Fruit fly (Drosophila melanogaster) whole organism, embryonic: ENCODE results near the gene simj.

Experiments used
- Asciz ChIP-seq: fragments of 200-800 bp; sonication (Bioruptor generic); optimal IDR thresholded peaks from 2 replicates; lab custom pipeline; 2017; ENCODE audit warnings: missing biosample characterization, mild to moderate bottlenecking, missing genetic modification characterization, missing genetic modification reagents
- CG10209 ChIP-seq: fragments of 200-800 bp; sonication (Bioruptor generic); optimal IDR thresholded peaks from 3 replicates; lab custom pipeline; 2017; ENCODE audit warnings: missing biosample characterization, mild to moderate bottlenecking, missing genetic modification characterization, missing genetic modification reagents
- CG12219 ChIP-seq: fragments of 200-800 bp; sonication (Bioruptor generic); optimal IDR thresholded peaks from 3 replicates; lab custom pipeline; 2018; ENCODE audit warnings: missing biosample characterization, mild to moderate bottlenecking, missing genetic modification characterization
- CG14014 ChIP-seq: fragments of 200-800 bp; sonication (Bioruptor generic); IDR thresholded peaks from 2 replicates; pipeline ENCODE4 v1.3.6; 2022; ENCODE audit warnings: missing biosample characterization, missing genetic modification characterization
- CG15073 ChIP-seq: fragments of 200-800 bp; sonication (Bioruptor generic); optimal IDR thresholded peaks from 2 replicates; lab custom pipeline; 2016; ENCODE audit warnings: missing biosample characterization, missing genetic modification characterization
- CG1529 ChIP-seq: fragments of 200-800 bp; sonication (Bioruptor generic); optimal IDR thresholded peaks from 3 replicates; lab custom pipeline; 2018; ENCODE audit warnings: missing biosample characterization, missing genetic modification characterization
- CG15514 ChIP-seq: fragments of 200-800 bp; sonication (Bioruptor generic); optimal IDR thresholded peaks from 3 replicates; lab custom pipeline; 2017; ENCODE audit warnings: missing biosample characterization, missing genetic modification characterization, mild to moderate bottlenecking, moderate library complexity, missing genetic modification reagents
- CG15601 ChIP-seq: fragments of 200-800 bp; sonication (Bioruptor generic); optimal IDR thresholded peaks from 3 replicates; lab custom pipeline; 2019; ENCODE audit warnings: missing biosample characterization, mild to moderate bottlenecking, missing genetic modification characterization, moderate library complexity
- CG18476 ChIP-seq: fragments of 200-800 bp; sonication (Bioruptor generic); optimal IDR thresholded peaks from 2 replicates; lab custom pipeline; 2016; ENCODE audit warnings: missing biosample characterization, mild to moderate bottlenecking, missing genetic modification characterization
- CG2129 ChIP-seq: fragments of 200-800 bp; sonication (Bioruptor generic); IDR thresholded peaks from 2 replicates; pipeline ENCODE4 v1.3.6; 2022; ENCODE audit warnings: missing biosample characterization, missing genetic modification characterization; ENCODE audit not compliant: partially characterized antibody
- CG2202 ChIP-seq: fragments of 200-800 bp; sonication (Bioruptor generic); optimal IDR thresholded peaks from 2 replicates; lab custom pipeline; 2018; ENCODE audit warnings: missing biosample characterization, mild to moderate bottlenecking, missing genetic modification characterization
- CG34376 ChIP-seq: fragments of 200-800 bp; sonication (Bioruptor generic); optimal IDR thresholded peaks from 2 replicates; lab custom pipeline; 2018; ENCODE audit warnings: missing biosample characterization, mild to moderate bottlenecking, missing genetic modification characterization
- CG42726 ChIP-seq: fragments of 200-800 bp; sonication (Bioruptor generic); IDR thresholded peaks from 2 replicates; pipeline ENCODE4 v1.3.6; 2022; ENCODE audit warnings: missing biosample characterization, missing genetic modification characterization; ENCODE audit not compliant: partially characterized antibody
- CG4404 ChIP-seq: fragments of 200-800 bp; sonication (Bioruptor generic); IDR thresholded peaks from 2 replicates; pipeline ENCODE4 v1.3.6; 2022; ENCODE audit warnings: missing biosample characterization, missing genetic modification characterization
- CG6254 ChIP-seq: fragments of 200-800 bp; sonication (Bioruptor generic); optimal IDR thresholded peaks from 3 replicates; lab custom pipeline; 2017; ENCODE audit warnings: mild to moderate bottlenecking, missing biosample characterization, missing genetic modification reagents, missing genetic modification characterization
- CG6791 ChIP-seq: fragments of 200-800 bp; sonication (Bioruptor generic); IDR thresholded peaks from 3 replicates; pipeline ENCODE4 v1.3.6; 2022; ENCODE audit warnings: missing biosample characterization, missing genetic modification characterization; ENCODE audit not compliant: partially characterized antibody
- CG7357 ChIP-seq: fragments of 200-800 bp; sonication (Bioruptor generic); IDR thresholded peaks from 3 replicates; pipeline ENCODE4 v1.3.6; 2022; ENCODE audit warnings: missing biosample characterization, missing genetic modification characterization
- CG8924 ChIP-seq: fragments of 200-800 bp; optimal IDR thresholded peaks from 3 replicates; lab custom pipeline; 2019; ENCODE audit warnings: missing biosample characterization, mild to moderate bottlenecking, missing genetic modification characterization, moderate library complexity
- CG9609 ChIP-seq: fragments of 200-800 bp; sonication (Bioruptor generic); optimal IDR thresholded peaks from 3 replicates; lab custom pipeline; 2016; ENCODE audit warnings: missing biosample characterization, missing genetic modification characterization
- CG9797 ChIP-seq: fragments of 200-800 bp; sonication (Bioruptor generic); optimal IDR thresholded peaks from 3 replicates; lab custom pipeline; 2018; ENCODE audit warnings: missing biosample characterization, mild to moderate bottlenecking, missing genetic modification characterization
- Dad ChIP-seq: fragments of 200-800 bp; sonication (Bioruptor generic); optimal IDR thresholded peaks from 3 replicates; lab custom pipeline; 2016; ENCODE audit warnings: missing biosample characterization, missing genetic modification characterization
- ERR ChIP-seq: fragments of 200-800 bp; sonication (Bioruptor generic); optimal IDR thresholded peaks from 2 replicates; lab custom pipeline; 2016; ENCODE audit warnings: missing biosample characterization, missing genetic modification characterization
- H2.0 ChIP-seq: fragments of 200-800 bp; sonication (Bioruptor generic); IDR thresholded peaks from 2 replicates; pipeline ENCODE4 v1.3.6; 2022; ENCODE audit warnings: missing biosample characterization, missing genetic modification characterization
- Hey ChIP-seq: fragments of 200-800 bp; sonication (Bioruptor generic); optimal IDR thresholded peaks from 3 replicates; lab custom pipeline; 2018; ENCODE audit warnings: missing biosample characterization, mild to moderate bottlenecking, missing genetic modification characterization
- Hmr ChIP-seq: fragments of 200-800 bp; sonication (Bioruptor generic); optimal IDR thresholded peaks from 3 replicates; lab custom pipeline; 2017; ENCODE audit warnings: mild to moderate bottlenecking, missing biosample characterization, missing genetic modification reagents, missing genetic modification characterization
- Med ChIP-seq: fragments of 200-800 bp; sonication (Bioruptor generic); peaks from one replicate; lab custom pipeline; 2016; ENCODE audit warnings: missing biosample characterization, missing genetic modification characterization, mild to moderate bottlenecking, inconsistent platforms, moderate library complexity
- Meics ChIP-seq: fragments of 200-800 bp; sonication (Bioruptor generic); optimal IDR thresholded peaks from 2 replicates; lab custom pipeline; 2017; ENCODE audit warnings: missing biosample characterization, mild to moderate bottlenecking, missing genetic modification characterization
- NC2β ChIP-seq: fragments of 200-800 bp; sonication (Bioruptor generic); optimal IDR thresholded peaks from 2 replicates; lab custom pipeline; 2016; ENCODE audit warnings: missing biosample characterization, missing genetic modification characterization
- NFAT ChIP-seq: fragments of 200-800 bp; sonication (Bioruptor generic); IDR thresholded peaks from 2 replicates; pipeline ENCODE4 v1.3.6; 2022; ENCODE audit warnings: missing biosample characterization, missing genetic modification characterization
- ase ChIP-seq: fragments of 200-800 bp; sonication (Bioruptor generic); IDR thresholded peaks from 3 replicates; pipeline ENCODE4 v1.3.6; 2022; ENCODE audit warnings: missing biosample characterization, missing genetic modification characterization
- bsh ChIP-seq, 2 experiments: fragments of 200-800 bp; sonication (Bioruptor generic); optimal IDR thresholded peaks; 2 replicates each; lab custom pipeline; 2017 to 2018; ENCODE audit warnings: mild to moderate bottlenecking in 2 of 2, missing biosample characterization in 2 of 2, missing genetic modification characterization in 2 of 2, moderate library complexity in 1 of 2
- cato ChIP-seq: fragments of 200-800 bp; sonication (Bioruptor generic); optimal IDR thresholded peaks from 2 replicates; lab custom pipeline; 2016; ENCODE audit warnings: missing biosample characterization, missing genetic modification characterization, borderline replicate concordance
- chinmo ChIP-seq: fragments of 200-800 bp; sonication (Bioruptor generic); IDR thresholded peaks from 4 replicates; pipeline ENCODE4 v1.3.6; 2022; ENCODE audit warnings: missing biosample characterization, missing genetic modification characterization; ENCODE audit not compliant: partially characterized antibody
- ci ChIP-seq: fragments of 200-800 bp; sonication (Bioruptor generic); IDR thresholded peaks from 3 replicates; pipeline ENCODE4 v1.3.6; 2022; ENCODE audit warnings: missing biosample characterization, missing genetic modification characterization
- emc ChIP-seq: fragments of 200-800 bp; sonication (Bioruptor generic); optimal IDR thresholded peaks from 2 replicates; lab custom pipeline; 2016; ENCODE audit warnings: missing biosample characterization, missing genetic modification characterization
- esg ChIP-seq: fragments of 200-800 bp; sonication (Bioruptor generic); conservative IDR thresholded peaks from 2 replicates; pipeline ENCODE4 v1.3.6; 2022; ENCODE audit warnings: missing biosample characterization, missing genetic modification characterization
- exex ChIP-seq: fragments of 200-800 bp; sonication (Bioruptor generic); optimal IDR thresholded peaks from 4 replicates; lab custom pipeline; 2018; ENCODE audit warnings: missing biosample characterization, mild to moderate bottlenecking, missing genetic modification characterization, moderate library complexity
- inv ChIP-seq: fragments of 200-800 bp; sonication (Bioruptor generic); IDR thresholded peaks from 2 replicates; pipeline ENCODE4 v1.3.6; 2022; ENCODE audit warnings: missing biosample characterization, missing genetic modification characterization; ENCODE audit not compliant: partially characterized antibody
- jing ChIP-seq: fragments of 200-800 bp; sonication (Bioruptor generic); optimal IDR thresholded peaks from 2 replicates; lab custom pipeline; 2018; ENCODE audit warnings: missing biosample characterization, mild to moderate bottlenecking, missing genetic modification characterization
- mld ChIP-seq: fragments of 200-800 bp; sonication (Bioruptor generic); IDR thresholded peaks from 3 replicates; pipeline ENCODE4 v1.3.6; 2022; ENCODE audit warnings: missing biosample characterization, missing genetic modification characterization; ENCODE audit not compliant: partially characterized antibody
- odd ChIP-seq: fragments of 200-800 bp; sonication (Bioruptor generic); optimal IDR thresholded peaks from 2 replicates; lab custom pipeline; 2017; ENCODE audit warnings: missing biosample characterization, mild to moderate bottlenecking, missing genetic modification characterization
- pfk ChIP-seq: fragments of 200-800 bp; sonication (Bioruptor generic); optimal IDR thresholded peaks from 2 replicates; lab custom pipeline; 2018; ENCODE audit warnings: missing biosample characterization, mild to moderate bottlenecking, missing genetic modification characterization, moderate library complexity
- ranshi ChIP-seq: fragments of 200-800 bp; sonication (Bioruptor generic); IDR thresholded peaks from 2 replicates; pipeline ENCODE4 v1.3.6; 2022; ENCODE audit warnings: missing biosample characterization, missing genetic modification characterization
- repo ChIP-seq: fragments of 200-800 bp; sonication (Bioruptor generic); optimal IDR thresholded peaks from 2 replicates; lab custom pipeline; 2016; ENCODE audit warnings: missing biosample characterization, missing genetic modification characterization
- row ChIP-seq: fragments of 200-800 bp; sonication (Bioruptor generic); IDR thresholded peaks from 3 replicates; pipeline ENCODE4 v1.3.6; 2022; ENCODE audit warnings: missing biosample characterization, missing genetic modification characterization
- tx ChIP-seq: fragments of 200-800 bp; sonication (Bioruptor generic); optimal IDR thresholded peaks from 2 replicates; lab custom pipeline; 2016; ENCODE audit warnings: missing biosample characterization, missing genetic modification characterization
- unpg ChIP-seq: fragments of 200-800 bp; sonication (Bioruptor generic); optimal IDR thresholded peaks from 3 replicates; lab custom pipeline; 2018; ENCODE audit warnings: missing biosample characterization, mild to moderate bottlenecking, missing genetic modification characterization, moderate library complexity
- zen ChIP-seq: fragments of 200-800 bp; sonication (Bioruptor generic); optimal IDR thresholded peaks from 3 replicates; lab custom pipeline; 2018; ENCODE audit warnings: missing biosample characterization, mild to moderate bottlenecking, missing genetic modification characterization, moderate library complexity

simj gene

dm6 chr3L:10665433-10666150, 1.1 kb downstream of the simj start (continued):
- TF ChIP-seq ci (GFP tag; lab: Robert Waterston, UW) (peak; percentile 88), CG42726 (GFP tag; lab: Robert Waterston, UW) (no peak), inv (GFP tag; lab: Robert Waterston, UW) (no peak), zen (tag; lab: Kevin White, UChicago) (peak; percentile 98), CG15514 (peak; percentile 87), CG10209 (GFP tag; lab: Kevin White, UChicago) (peak; percentile 98), CG4404 (GFP tag; lab: Robert Waterston, UW) (peak; percentile 90), esg (peak; percentile 94), CG6254 (GFP tag; lab: Kevin White, UChicago) (peak; percentile 95), ase (peak; percentile 85; the same call in 2 of the 3 replicates), CG9609 (peak; percentile 69), ranshi (GFP tag; lab: Robert Waterston, UW) (peak; percentile 81), CG2129 (GFP tag; lab: Robert Waterston, UW) (no peak), CG8924 (peak; percentile 99), ERR (GFP tag; lab: Kevin White, UChicago) (peak; percentile 50), Meics (peak; percentile 97), bsh (GFP tag; optimal IDR thresholded peaks at IDR 0.05; lab: Kevin White, UChicago) (peak; percentile 96 to 97), CG34376 (GFP tag; lab: Kevin White, UChicago) (peak; percentile 96), H2.0 (peak; percentile 88), chinmo (GFP tag; lab: Robert Waterston, UW) (peak; percentile 66; the same call in 3 of the 4 replicates), CG7357 (GFP tag; lab: Robert Waterston, UW) (peak; percentile 88), tx (GFP tag; lab: Kevin White, UChicago) (peak; percentile 67), Med (peak; percentile 98), row (GFP tag; lab: Robert Waterston, UW) (peak; percentile 97), mld (GFP tag; lab: Robert Waterston, UW) (no peak), CG14014 (GFP tag; lab: Robert Waterston, UW) (peak; percentile 90), CG15073 (peak; percentile 79), CG18476 (GFP tag; lab: Kevin White, UChicago) (peak; percentile 95), CG15601 (tag; lab: Kevin White, UChicago) (peak; percentile 98), jing (peak; percentile 89), Dad (peak; percentile 78), repo (GFP tag; lab: Kevin White, UChicago) (peak; percentile 69), Asciz (GFP tag; lab: Kevin White, UChicago) (peak; percentile 98), CG2202 (tag; lab: Kevin White, UChicago) (peak; percentile 96), NC2β (GFP tag; lab: Kevin White, UChicago) (peak; percentile 83), CG1529 (peak; percentile 97), unpg (GFP tag; lab: Kevin White, UChicago) (peak; percentile 97), CG9797 (peak; percentile 29), pfk (GFP tag; lab: Kevin White, UChicago) (peak; percentile 48), CG6791 (GFP tag; lab: Robert Waterston, UW) (no peak), Hey (tag; lab: Kevin White, UChicago) (peak; percentile 82), CG12219 (GFP tag; lab: Kevin White, UChicago) (peak; percentile 97), cato (GFP tag; lab: Kevin White, UChicago) (peak; percentile 96), NFAT (peak; percentile 45; the same call in 1 of the 2 replicates), Hmr (GFP tag; lab: Kevin White, UChicago) (peak; percentile 98), exex (tag; lab: Kevin White, UChicago) (peak; percentile 88), odd (GFP tag; lab: Kevin White, UChicago) (peak; percentile 99), emc (GFP tag; lab: Kevin White, UChicago) (peak; percentile 78)
